Fruit fly (Drosophila melanogaster): ENCODE results near the gene CG18304.

- TF ChIP-seq insv (optimal IDR thresholded peaks at IDR 0.05) (no peak), psq (optimal IDR thresholded peaks at IDR 0.05) (no peak), Sin3A (optimal IDR thresholded peaks at IDR 0.05) (no peak)
These were observed 29.0 kb upstream of the CG18304 start, which contains the start of gene snRNP-U1-70K for dm6 chr2L:6971597-6972036.
